Fruit fly (Drosophila melanogaster) whole organism, wandering third instar larva: ENCODE results near the gene CG2157.

Experiments used
- CrebA ChIP-seq: fragments of 200-800 bp; sonication (Bioruptor generic); optimal IDR thresholded peaks from 2 replicates; lab custom pipeline; 2016; ENCODE audit warnings: missing biosample characterization, mild to moderate bottlenecking, missing genetic modification characterization, borderline replicate concordance
- HLH106 ChIP-seq: fragments of 200-800 bp; optimal IDR thresholded peaks from 3 replicates; lab custom pipeline; 2019; ENCODE audit warnings: missing biosample characterization, mild to moderate bottlenecking, missing genetic modification characterization, moderate library complexity
- Hr83 ChIP-seq: fragments of 200-300 bp; sonication (Bioruptor generic); optimal IDR thresholded peaks from 2 replicates; lab custom pipeline; 2016; ENCODE audit warnings: missing biosample characterization, mild to moderate bottlenecking, missing genetic modification characterization, moderate library complexity; ENCODE audit not compliant: poor library complexity, severe bottlenecking
- Jra ChIP-seq: sonication (Bioruptor generic); optimal IDR thresholded peaks from 2 replicates; lab custom pipeline; 2016; ENCODE audit warnings: missing biosample characterization, missing genetic modification characterization
- Mio ChIP-seq: sonication (Bioruptor generic); optimal IDR thresholded peaks from 2 replicates; lab custom pipeline; 2016; ENCODE audit warnings: missing biosample characterization, missing genetic modification characterization
- N ChIP-seq: fragments of >200 bp; optimal IDR thresholded peaks from 2 replicates; lab custom pipeline; 2018; ENCODE audit warnings: missing biosample characterization, missing external identifiers, missing genetic modification characterization
- lola ChIP-seq: fragments of >200 bp; optimal IDR thresholded peaks from 2 replicates; lab custom pipeline; 2017; ENCODE audit warnings: missing biosample characterization, missing genetic modification characterization
- pan ChIP-seq: fragments of >200 bp; optimal IDR thresholded peaks from 2 replicates; lab custom pipeline; 2017
- psq ChIP-seq: fragments of 200-800 bp; sonication (Bioruptor generic); optimal IDR thresholded peaks from 3 replicates; lab custom pipeline; 2017; ENCODE audit warnings: missing biosample characterization, mild to moderate bottlenecking, missing genetic modification characterization, moderate library complexity

dm6 chrX:10876451-10876850 is 7.4 kb downstream of the CG2157 start:
- TF ChIP-seq HLH106 (tag; lab: Kevin White, UChicago) (no peak), CrebA (no peak), psq (GFP tag; lab: Kevin White, UChicago) (no peak), Jra (GFP tag; lab: Kevin White, UChicago) (no peak), N (GFP tag; lab: Kevin White, UChicago) (no peak), Mio (GFP tag; lab: Kevin White, UChicago) (no peak), lola (no peak), pan (lab: Kevin White, UChicago) (no peak), Hr83 (GFP tag; lab: Kevin White, UChicago) (no peak)
